Fruit fly (Drosophila melanogaster) whole organism, embryonic: ENCODE data around the gene Cad96Cb.

ENCODE experiments used
- CG11695 ChIP-seq: fragments of 200-800 bp; sonication (Bioruptor generic); IDR thresholded peaks from 3 replicates; pipeline ENCODE4 v1.3.6; 2022; ENCODE audit warnings: missing biosample characterization, missing genetic modification characterization
- CG11723 ChIP-seq: fragments of 200-800 bp; sonication (Bioruptor generic); optimal IDR thresholded peaks from 2 replicates; lab custom pipeline; 2017; ENCODE audit warnings: missing biosample characterization, mild to moderate bottlenecking, missing genetic modification characterization
- CG15011 ChIP-seq: fragments of 200-800 bp; sonication (Bioruptor generic); optimal IDR thresholded peaks from 3 replicates; lab custom pipeline; 2018; ENCODE audit warnings: missing biosample characterization, mild to moderate bottlenecking, missing genetic modification characterization
- CG1647 ChIP-seq: fragments of 200-800 bp; sonication (Bioruptor generic); optimal IDR thresholded peaks from 3 replicates; lab custom pipeline; 2016; ENCODE audit warnings: missing biosample characterization, missing genetic modification characterization
- CG16813 ChIP-seq: fragments of 200-800 bp; sonication (Bioruptor generic); IDR thresholded peaks from 3 replicates; pipeline ENCODE4 v1.3.6; 2022; ENCODE audit warnings: missing biosample characterization, missing genetic modification characterization; ENCODE audit not compliant: partially characterized antibody
- CG17361 ChIP-seq: fragments of 200-800 bp; sonication (Bioruptor generic); IDR thresholded peaks from 3 replicates; pipeline ENCODE4 v1.3.6; 2022; ENCODE audit warnings: missing biosample characterization, missing genetic modification characterization
- CG17612 ChIP-seq: fragments of 200-800 bp; sonication (Bioruptor generic); IDR thresholded peaks from 2 replicates; pipeline ENCODE4 v1.3.6; 2022; ENCODE audit warnings: missing biosample characterization, missing genetic modification characterization
- CG17829 ChIP-seq: fragments of 200-800 bp; optimal IDR thresholded peaks from 2 replicates; lab custom pipeline; 2019; ENCODE audit warnings: missing biosample characterization, mild to moderate bottlenecking, missing genetic modification characterization, moderate library complexity
- CG18619 ChIP-seq: fragments of 200-800 bp; sonication (Bioruptor generic); optimal IDR thresholded peaks from 3 replicates; lab custom pipeline; 2017; ENCODE audit warnings: missing biosample characterization, mild to moderate bottlenecking, missing genetic modification characterization
- CG2875 ChIP-seq: fragments of 200-800 bp; sonication (Bioruptor generic); optimal IDR thresholded peaks from 2 replicates; lab custom pipeline; 2017; ENCODE audit warnings: missing biosample characterization, mild to moderate bottlenecking, missing genetic modification characterization, missing genetic modification reagents
- CG32767 ChIP-seq: fragments of 200-800 bp; sonication (Bioruptor generic); IDR thresholded peaks from 2 replicates; pipeline ENCODE4 v1.3.6; 2022; ENCODE audit warnings: missing biosample characterization, missing genetic modification characterization
- CG4328 ChIP-seq: fragments of 200-800 bp; sonication (Bioruptor generic); optimal IDR thresholded peaks from 3 replicates; lab custom pipeline; 2017; ENCODE audit warnings: missing biosample characterization, missing genetic modification reagents, missing genetic modification characterization
- CG6654 ChIP-seq: fragments of 200-800 bp; sonication (Bioruptor generic); optimal IDR thresholded peaks from 2 replicates; lab custom pipeline; 2017; ENCODE audit warnings: missing biosample characterization, mild to moderate bottlenecking, missing genetic modification characterization
- CG7963 ChIP-seq: fragments of 200-800 bp; sonication (Bioruptor generic); IDR thresholded peaks from 3 replicates; pipeline ENCODE4 v1.3.6; 2022; ENCODE audit warnings: missing biosample characterization, missing genetic modification characterization; ENCODE audit not compliant: partially characterized antibody
- CrebB ChIP-seq: fragments of 200-800 bp; sonication (Bioruptor generic); optimal IDR thresholded peaks from 3 replicates; lab custom pipeline; 2018; ENCODE audit warnings: missing biosample characterization, mild to moderate bottlenecking, missing genetic modification characterization
- D19A ChIP-seq: fragments of 200-800 bp; optimal IDR thresholded peaks from 3 replicates; lab custom pipeline; 2019; ENCODE audit warnings: missing biosample characterization, mild to moderate bottlenecking, missing genetic modification characterization, moderate library complexity
- Dbx ChIP-seq: fragments of 200-800 bp; sonication (Bioruptor generic); IDR thresholded peaks from 3 replicates; pipeline ENCODE4 v1.3.6; 2022; ENCODE audit warnings: missing biosample characterization, missing genetic modification characterization
- Dref ChIP-seq: fragments of 200-800 bp; sonication (Bioruptor generic); IDR thresholded peaks from 2 replicates; pipeline ENCODE4 v1.3.6; 2022; ENCODE audit warnings: missing biosample characterization, missing genetic modification characterization
- Drgx ChIP-seq: fragments of 200-800 bp; sonication (Bioruptor generic); IDR thresholded peaks from 2 replicates; pipeline ENCODE4 v1.3.6; 2022; ENCODE audit warnings: missing biosample characterization, missing genetic modification characterization
- E2f1 ChIP-seq: fragments of 200-800 bp; sonication (Bioruptor generic); IDR thresholded peaks from 2 replicates; pipeline ENCODE4 v1.3.6; 2022; ENCODE audit warnings: missing biosample characterization, missing genetic modification characterization
- H2.0 ChIP-seq: fragments of 200-800 bp; sonication (Bioruptor generic); IDR thresholded peaks from 2 replicates; pipeline ENCODE4 v1.3.6; 2022; ENCODE audit warnings: missing biosample characterization, missing genetic modification characterization
- Hmr ChIP-seq: fragments of 200-800 bp; sonication (Bioruptor generic); optimal IDR thresholded peaks from 3 replicates; lab custom pipeline; 2017; ENCODE audit warnings: mild to moderate bottlenecking, missing biosample characterization, missing genetic modification reagents, missing genetic modification characterization
- Kr ChIP-seq: fragments of 200-800 bp; sonication (Bioruptor generic); optimal IDR thresholded peaks from 2 replicates; lab custom pipeline; 2017; ENCODE audit warnings: missing biosample characterization, mild to moderate bottlenecking, missing genetic modification characterization
- Meics ChIP-seq: fragments of 200-800 bp; sonication (Bioruptor generic); optimal IDR thresholded peaks from 2 replicates; lab custom pipeline; 2017; ENCODE audit warnings: missing biosample characterization, mild to moderate bottlenecking, missing genetic modification characterization
- Sox100B ChIP-seq: fragments of 200-800 bp; sonication (Bioruptor generic); optimal IDR thresholded peaks from 3 replicates; lab custom pipeline; 2018; ENCODE audit warnings: missing biosample characterization, mild to moderate bottlenecking, missing genetic modification characterization
- Tbp ChIP-seq: fragments of >200 bp; optimal IDR thresholded peaks from 2 replicates; lab custom pipeline; 2018; ENCODE audit warnings: missing biosample characterization, missing genetic modification characterization
- ac ChIP-seq: fragments of 200-800 bp; sonication (Bioruptor generic); optimal IDR thresholded peaks from 3 replicates; lab custom pipeline; 2017; ENCODE audit warnings: missing biosample characterization, mild to moderate bottlenecking, missing genetic modification characterization
- ap ChIP-seq: fragments of 200-800 bp; sonication (Bioruptor generic); IDR thresholded peaks from 2 replicates; pipeline ENCODE4 v1.3.6; 2022; ENCODE audit warnings: missing biosample characterization, missing genetic modification characterization
- ase ChIP-seq: fragments of 200-800 bp; sonication (Bioruptor generic); IDR thresholded peaks from 3 replicates; pipeline ENCODE4 v1.3.6; 2022; ENCODE audit warnings: missing biosample characterization, missing genetic modification characterization
- bab2 ChIP-seq: fragments of 200-800 bp; sonication (Bioruptor generic); optimal IDR thresholded peaks from 2 replicates; lab custom pipeline; 2016; ENCODE audit warnings: missing biosample characterization, missing genetic modification characterization
- cg ChIP-seq: fragments of 200-800 bp; sonication (Bioruptor generic); optimal IDR thresholded peaks from 3 replicates; lab custom pipeline; 2019; ENCODE audit warnings: missing biosample characterization, mild to moderate bottlenecking, missing genetic modification characterization, moderate library complexity
- chif ChIP-seq, 2 experiments: fragments of 200-800 bp; sonication (Bioruptor generic); optimal IDR thresholded peaks; 3 replicates each; lab custom pipeline; 2016; ENCODE audit warnings: missing biosample characterization in 2 of 2, missing genetic modification characterization in 2 of 2
- crol ChIP-seq: fragments of 200-800 bp; sonication (Bioruptor generic); IDR thresholded peaks from 2 replicates; pipeline ENCODE4 v1.3.6; 2022; ENCODE audit warnings: missing biosample characterization, missing genetic modification characterization
- fd3F ChIP-seq: fragments of 200-800 bp; sonication (Bioruptor generic); optimal IDR thresholded peaks from 2 replicates; lab custom pipeline; 2018; ENCODE audit warnings: missing biosample characterization, mild to moderate bottlenecking, missing genetic modification characterization, moderate library complexity
- gcm ChIP-seq: fragments of 200-800 bp; sonication (Bioruptor generic); optimal IDR thresholded peaks from 2 replicates; lab custom pipeline; 2019; ENCODE audit warnings: missing biosample characterization, mild to moderate bottlenecking, missing genetic modification characterization, moderate library complexity
- grau ChIP-seq: fragments of 200-800 bp; optimal IDR thresholded peaks from 3 replicates; lab custom pipeline; 2019; ENCODE audit warnings: missing biosample characterization, mild to moderate bottlenecking, missing genetic modification characterization, moderate library complexity
- gsb ChIP-seq: fragments of 200-800 bp; sonication (Bioruptor generic); IDR thresholded peaks from 2 replicates; pipeline ENCODE4 v1.3.6; 2022; ENCODE audit warnings: missing biosample characterization, missing genetic modification characterization
- jing ChIP-seq: fragments of 200-800 bp; sonication (Bioruptor generic); optimal IDR thresholded peaks from 2 replicates; lab custom pipeline; 2018; ENCODE audit warnings: missing biosample characterization, mild to moderate bottlenecking, missing genetic modification characterization
- lab ChIP-seq: fragments of 200-800 bp; sonication (Bioruptor generic); optimal IDR thresholded peaks from 3 replicates; lab custom pipeline; 2017; ENCODE audit warnings: missing biosample characterization, missing genetic modification characterization, mild to moderate bottlenecking, moderate library complexity, missing genetic modification reagents
- nau ChIP-seq: fragments of 200-800 bp; sonication (Bioruptor generic); optimal IDR thresholded peaks from 3 replicates; lab custom pipeline; 2017; ENCODE audit warnings: missing biosample characterization, mild to moderate bottlenecking, missing genetic modification characterization, missing genetic modification reagents
- nerfin-1 ChIP-seq: fragments of 200-800 bp; sonication (Bioruptor generic); optimal IDR thresholded peaks from 3 replicates; lab custom pipeline; 2019; ENCODE audit warnings: missing biosample characterization, mild to moderate bottlenecking, missing genetic modification characterization, moderate library complexity
- psq ChIP-seq: fragments of 200-800 bp; sonication (Bioruptor generic); optimal IDR thresholded peaks from 2 replicates; lab custom pipeline; 2017; ENCODE audit warnings: missing biosample characterization, missing genetic modification characterization
- sens-2 ChIP-seq: fragments of 200-800 bp; sonication (Bioruptor generic); IDR thresholded peaks from 2 replicates; pipeline ENCODE4 v1.3.6; 2022; ENCODE audit warnings: missing biosample characterization, missing genetic modification characterization
- sob ChIP-seq: fragments of 200-800 bp; sonication (Bioruptor generic); IDR thresholded peaks from 2 replicates; pipeline ENCODE4 v1.3.6; 2022; ENCODE audit warnings: missing biosample characterization, missing genetic modification characterization
- tgo ChIP-seq: fragments of 200-800 bp; sonication (Bioruptor generic); IDR thresholded peaks from 3 replicates; pipeline ENCODE4 v1.3.6; 2022; ENCODE audit warnings: missing biosample characterization, missing genetic modification characterization
- trh ChIP-seq: fragments of 200-800 bp; sonication (Bioruptor generic); optimal IDR thresholded peaks from 2 replicates; lab custom pipeline; 2016; ENCODE audit warnings: missing biosample characterization, missing genetic modification characterization
- twi ChIP-seq: fragments of 200-800 bp; optimal IDR thresholded peaks from 2 replicates; lab custom pipeline; 2019; ENCODE audit warnings: missing biosample characterization, mild to moderate bottlenecking, missing genetic modification characterization, moderate library complexity
- unpg ChIP-seq: fragments of 200-800 bp; sonication (Bioruptor generic); optimal IDR thresholded peaks from 3 replicates; lab custom pipeline; 2018; ENCODE audit warnings: missing biosample characterization, mild to moderate bottlenecking, missing genetic modification characterization, moderate library complexity
- zfh1 ChIP-seq: fragments of 200-800 bp; sonication (Bioruptor generic); IDR thresholded peaks from 3 replicates; pipeline ENCODE4 v1.3.6; 2022; ENCODE audit warnings: missing biosample characterization, missing genetic modification characterization

The Cad96Cb gene

dm6 chr3R:25183484-25184442 is 48.4 kb downstream of the Cad96Cb start, which contains the start of gene dan (continued):
- TF ChIP-seq Dref (GFP tag; lab: Robert Waterston, UW) (no peak), ase (no peak), CG17361 (peak; percentile 78), CG4328 (GFP tag; lab: Kevin White, UChicago) (no peak), CG16813 (GFP tag; lab: Robert Waterston, UW) (no peak), CG2875 (GFP tag; lab: Kevin White, UChicago) (no peak), nerfin-1 (tag; lab: Kevin White, UChicago) (no peak), CG32767 (GFP tag; lab: Robert Waterston, UW) (no peak), lab (GFP tag; lab: Kevin White, UChicago) (peak; percentile 43), Tbp (no peak), CG18619 (peak; percentile 42), CG11723 (no peak), Kr (GFP tag; lab: Kevin White, UChicago) (no peak), CG1647 (no peak), crol (GFP tag; lab: Robert Waterston, UW) (peak; percentile 40; the same call in 1 of the 2 replicates), H2.0 (GFP tag; lab: Robert Waterston, UW) (no peak), psq (GFP tag; lab: Kevin White, UChicago) (no peak), gcm (GFP tag; lab: Kevin White, UChicago) (no peak), CG15011 (GFP tag; lab: Kevin White, UChicago) (no peak), CG17612 (GFP tag; lab: Robert Waterston, UW) (no peak), fd3F (GFP tag; lab: Kevin White, UChicago) (peak; percentile 16), CG11695 (GFP tag; lab: Robert Waterston, UW) (0 out of 3 replicates have a peak, but pooled peaks have one; percentile 45), zfh1 (GFP tag; lab: Robert Waterston, UW) (no peak; the same call in 2 of the 3 replicates), cg (no peak), unpg (peak; percentile 44), ap (GFP tag; lab: Robert Waterston, UW) (no peak), trh (GFP tag; lab: Kevin White, UChicago) (no peak), jing (GFP tag; lab: Kevin White, UChicago) (no peak), D19A (peak; percentile 39), twi (tag; lab: Kevin White, UChicago) (peak; percentile 62), nau (GFP tag; lab: Kevin White, UChicago) (no peak), CrebB (tag; lab: Kevin White, UChicago) (no peak), chif (GFP tag; optimal IDR thresholded peaks at IDR 0.05; lab: Kevin White, UChicago) (no peak), CG6654 (GFP tag; lab: Kevin White, UChicago) (no peak), ac (GFP tag; lab: Kevin White, UChicago) (peak; percentile 29), gsb (no peak), sob (GFP tag; lab: Robert Waterston, UW) (no peak), CG17829 (tag; lab: Kevin White, UChicago) (peak; percentile 60), bab2 (GFP tag; lab: Kevin White, UChicago) (no peak), E2f1 (GFP tag; lab: Robert Waterston, UW) (no peak), grau (tag; lab: Kevin White, UChicago) (peak; percentile 68), Meics (peak; percentile 68), Sox100B (GFP tag; lab: Kevin White, UChicago) (peak; percentile 38), Dbx (GFP tag; lab: Robert Waterston, UW) (no peak), tgo (GFP tag; lab: Robert Waterston, UW) (no peak), CG7963 (GFP tag; lab: Robert Waterston, UW) (no peak), Drgx (GFP tag; lab: Robert Waterston, UW) (no peak), sens-2 (no peak), Hmr (GFP tag; lab: Kevin White, UChicago) (peak; percentile 63)
